Worm (Caenorhabditis elegans) whole organism, L1 larva: ENCODE measurements around the gene C36E8.6.

Experiments used
- C04F5.9 ChIP-seq: sonication (generic microtip); optimal IDR thresholded peaks from 2 replicates; lab custom pipeline; 2016; ENCODE audit warnings: missing genetic modification characterization, missing compliant biosample characterization
- C16A3.4 ChIP-seq: fragments of 150-350 bp; optimal IDR thresholded peaks from 2 replicates; lab custom pipeline; 2014; ENCODE audit warnings: missing biosample characterization, missing genetic modification characterization
- F16B12.6 ChIP-seq: fragments of 150-350 bp; optimal IDR thresholded peaks from 2 replicates; lab custom pipeline; 2014; ENCODE audit warnings: missing biosample characterization, missing genetic modification characterization
- Y116A8C.19 ChIP-seq: sonication (generic microtip); optimal IDR thresholded peaks from 2 replicates; lab custom pipeline; 2016; ENCODE audit warnings: missing compliant biosample characterization, missing genetic modification characterization, borderline replicate concordance
- alr-1 ChIP-seq: fragments of 200-800 bp; sonication (Bioruptor generic); optimal IDR thresholded peaks from 2 replicates; lab custom pipeline; 2018; ENCODE audit warnings: borderline replicate concordance, mild to moderate bottlenecking, missing genetic modification characterization, missing compliant biosample characterization
- aly-2 ChIP-seq: fragments of 150-350 bp; optimal IDR thresholded peaks from 2 replicates; lab custom pipeline; 2014; ENCODE audit warnings: missing biosample characterization, missing genetic modification characterization
- ama-1 ChIP-seq: fragments of 150-350 bp; optimal IDR thresholded peaks from 2 replicates; lab custom pipeline; 2014
- blmp-1 ChIP-seq: fragments of 150-350 bp; optimal IDR thresholded peaks from 2 replicates; lab custom pipeline; 2014; ENCODE audit warnings: missing biosample characterization, missing genetic modification characterization
- ceh-63 ChIP-seq: fragments of 200-800 bp; sonication (Bioruptor generic); optimal IDR thresholded peaks from 2 replicates; lab custom pipeline; 2018; ENCODE audit warnings: mild to moderate bottlenecking, missing genetic modification characterization, missing compliant biosample characterization
- ceh-8 ChIP-seq: fragments of 200-800 bp; sonication (Bioruptor generic); optimal IDR thresholded peaks from 2 replicates; lab custom pipeline; 2018; ENCODE audit warnings: mild to moderate bottlenecking, missing genetic modification characterization, moderate library complexity, missing compliant biosample characterization
- ceh-88 ChIP-seq: fragments of 200-800 bp; sonication (Bioruptor generic); IDR thresholded peaks from 2 replicates; pipeline ENCODE4 v1.3.6; 2022; ENCODE audit warnings: missing genetic modification characterization, missing compliant biosample characterization
- ces-1 ChIP-seq: fragments of 150-350 bp; optimal IDR thresholded peaks from 2 replicates; lab custom pipeline; 2014; ENCODE audit warnings: missing biosample characterization, missing genetic modification reagents, missing genetic modification characterization
- dpl-1 ChIP-seq, 3 experiments: fragments of 150-350 bp in 2 of 3; sonication (generic microtip) in 1 of 3; optimal IDR thresholded peaks; 2 replicates each; lab custom pipeline; 2014 to 2017; ENCODE audit warnings: missing biosample characterization in 3 of 3, missing genetic modification characterization in 3 of 3, missing genetic modification reagents in 3 of 3
- dsc-1 ChIP-seq: sonication (generic microtip); optimal IDR thresholded peaks from 2 replicates; lab custom pipeline; 2016; ENCODE audit warnings: mild to moderate bottlenecking, missing genetic modification characterization, missing compliant biosample characterization
- efl-1 ChIP-seq, 4 experiments: fragments of 150-350 bp; optimal IDR thresholded peaks in 3 of 4; peaks in 1 of 4; 1 replicate in 1 of 4; 2 replicates in 3 of 4; lab custom pipeline; 2014; ENCODE audit warnings: missing biosample characterization in 2 of 4, missing genetic modification characterization in 2 of 4, missing genetic modification reagents in 2 of 4
- egl-27 ChIP-seq, 2 experiments: fragments of 150-350 bp in 1 of 2; sonication (generic microtip); optimal IDR thresholded peaks; 3 replicates each; lab custom pipeline; 2017 to 2018; ENCODE audit warnings: missing biosample characterization in 2 of 2, missing genetic modification characterization in 2 of 2, missing genetic modification reagents in 2 of 2
- elt-3 ChIP-seq, 6 experiments: fragments of 150-350 bp in 1 of 6; sonication (generic microtip); optimal IDR thresholded peaks; 2 replicates each; lab custom pipeline; 2017 to 2018; ENCODE audit warnings: missing biosample characterization in 6 of 6, missing genetic modification characterization in 6 of 6, inconsistent platforms in 1 of 6
- ets-5 ChIP-seq: fragments of 200-800 bp; sonication (Bioruptor generic); IDR thresholded peaks from 2 replicates; pipeline ENCODE4 v1.3.6; 2022; ENCODE audit warnings: missing genetic modification characterization, missing compliant biosample characterization
- fkh-10 ChIP-seq: sonication (generic microtip); optimal IDR thresholded peaks from 2 replicates; lab custom pipeline; 2017; ENCODE audit warnings: missing biosample characterization, missing genetic modification reagents, missing genetic modification characterization
- fkh-8 ChIP-seq: sonication (generic microtip); optimal IDR thresholded peaks from 2 replicates; lab custom pipeline; 2016; ENCODE audit warnings: mild to moderate bottlenecking, missing genetic modification characterization, missing compliant biosample characterization
- hpl-2 ChIP-seq: fragments of 150-350 bp; optimal IDR thresholded peaks from 2 replicates; lab custom pipeline; 2014; ENCODE audit warnings: missing biosample characterization, missing genetic modification reagents, missing genetic modification characterization
- irx-1 ChIP-seq: sonication (generic microtip); optimal IDR thresholded peaks from 2 replicates; lab custom pipeline; 2016; ENCODE audit warnings: missing genetic modification characterization, missing compliant biosample characterization
- jun-1 ChIP-seq: fragments of 150-350 bp; optimal IDR thresholded peaks from 2 replicates; lab custom pipeline; 2014; ENCODE audit warnings: missing biosample characterization, missing genetic modification reagents, missing genetic modification characterization
- lin-13 ChIP-seq: fragments of 150-350 bp; optimal IDR thresholded peaks from 2 replicates; lab custom pipeline; 2014; ENCODE audit warnings: missing biosample characterization, missing genetic modification reagents, missing genetic modification characterization
- lin-15B ChIP-seq: fragments of 150-350 bp; sonication (generic microtip); optimal IDR thresholded peaks from 3 replicates; lab custom pipeline; 2014; ENCODE audit warnings: missing biosample characterization, missing genetic modification characterization
- lir-3 ChIP-seq: sonication (generic microtip); optimal IDR thresholded peaks from 2 replicates; lab custom pipeline; 2016; ENCODE audit warnings: mild to moderate bottlenecking, missing genetic modification characterization, moderate library complexity, missing compliant biosample characterization; ENCODE audit not compliant: poor library complexity
- lsy-2 ChIP-seq, 2 experiments: fragments of 150-350 bp; optimal IDR thresholded peaks; 2 replicates each; lab custom pipeline; 2014; ENCODE audit warnings: missing biosample characterization in 2 of 2, missing genetic modification characterization in 2 of 2
- nhr-19 ChIP-seq: fragments of 200-800 bp; sonication (Bioruptor generic); conservative IDR thresholded peaks from 2 replicates; pipeline ENCODE4 v1.3.6; 2022; ENCODE audit warnings: missing genetic modification characterization, missing compliant biosample characterization
- nhr-20 ChIP-seq: sonication (generic microtip); optimal IDR thresholded peaks from 2 replicates; lab custom pipeline; 2016; ENCODE audit warnings: mild to moderate bottlenecking, missing genetic modification characterization, missing compliant biosample characterization
- nhr-237 ChIP-seq: fragments of 150-350 bp; optimal IDR thresholded peaks from 2 replicates; lab custom pipeline; 2014; ENCODE audit warnings: missing biosample characterization, missing genetic modification characterization
- nhr-28 ChIP-seq: fragments of 150-350 bp; optimal IDR thresholded peaks from 2 replicates; lab custom pipeline; 2014; ENCODE audit warnings: missing biosample characterization, missing genetic modification characterization
- nhr-47 ChIP-seq: sonication (generic microtip); optimal IDR thresholded peaks from 2 replicates; lab custom pipeline; 2016; ENCODE audit warnings: mild to moderate bottlenecking, missing genetic modification characterization, moderate library complexity, missing compliant biosample characterization
- nhr-77 ChIP-seq: fragments of 150-350 bp; optimal IDR thresholded peaks from 2 replicates; lab custom pipeline; 2014; ENCODE audit warnings: missing biosample characterization, missing genetic modification characterization
- nhr-85 ChIP-seq: sonication (generic microtip); peaks from one replicate; lab custom pipeline; 2016; ENCODE audit warnings: missing genetic modification characterization, inconsistent platforms, missing compliant biosample characterization
- nhr-90 ChIP-seq: sonication (generic microtip); optimal IDR thresholded peaks from 2 replicates; lab custom pipeline; 2016; ENCODE audit warnings: mild to moderate bottlenecking, missing genetic modification characterization, missing compliant biosample characterization; ENCODE audit not compliant: poor library complexity
- pag-3 ChIP-seq: sonication (generic microtip); optimal IDR thresholded peaks from 2 replicates; lab custom pipeline; 2017; ENCODE audit warnings: missing genetic modification characterization, mild to moderate bottlenecking, missing compliant biosample characterization, antibody characterized with exemption, borderline replicate concordance; ENCODE audit not compliant: insufficient read depth
- pax-3 ChIP-seq: fragments of 200-800 bp; sonication (Bioruptor generic); optimal IDR thresholded peaks from 2 replicates; lab custom pipeline; 2018; ENCODE audit warnings: mild to moderate bottlenecking, missing genetic modification characterization, moderate library complexity, missing compliant biosample characterization
- rnt-1 ChIP-seq: sonication (generic microtip); optimal IDR thresholded peaks from 2 replicates; lab custom pipeline; 2016; ENCODE audit warnings: mild to moderate bottlenecking, missing genetic modification characterization, moderate library complexity, missing compliant biosample characterization
- skn-1 ChIP-seq: fragments of 150-350 bp; optimal IDR thresholded peaks from 2 replicates; lab custom pipeline; 2014; ENCODE audit warnings: missing biosample characterization, missing genetic modification characterization
- snpc-4 ChIP-seq: fragments of 150-350 bp; optimal IDR thresholded peaks from 2 replicates; lab custom pipeline; 2014; ENCODE audit warnings: missing biosample characterization, missing genetic modification characterization
- snu-23 ChIP-seq: sonication (generic microtip); optimal IDR thresholded peaks from 2 replicates; lab custom pipeline; 2016; ENCODE audit warnings: missing genetic modification characterization, missing compliant biosample characterization
- sox-4 ChIP-seq: sonication (generic microtip); optimal IDR thresholded peaks from 2 replicates; lab custom pipeline; 2016; ENCODE audit warnings: missing genetic modification characterization, missing compliant biosample characterization
- sptf-1 ChIP-seq: fragments of 150-350 bp; optimal IDR thresholded peaks from 2 replicates; lab custom pipeline; 2014; ENCODE audit warnings: missing biosample characterization, missing genetic modification characterization
- sup-37 ChIP-seq: fragments of 200-800 bp; sonication (Bioruptor generic); optimal IDR thresholded peaks from 2 replicates; lab custom pipeline; 2018; ENCODE audit warnings: mild to moderate bottlenecking, missing genetic modification characterization, missing compliant biosample characterization
- tbx-2 ChIP-seq: sonication (generic microtip); optimal IDR thresholded peaks from 2 replicates; lab custom pipeline; 2016; ENCODE audit warnings: missing genetic modification characterization, missing compliant biosample characterization
- unc-130 ChIP-seq: fragments of 150-350 bp; optimal IDR thresholded peaks from 2 replicates; lab custom pipeline; 2017; ENCODE audit warnings: missing biosample characterization, missing genetic modification characterization, inconsistent platforms
- vab-15 ChIP-seq: sonication (generic microtip); optimal IDR thresholded peaks from 2 replicates; lab custom pipeline; 2017; ENCODE audit warnings: missing genotype, mild to moderate bottlenecking, missing genetic modification characterization, missing compliant biosample characterization
- xbp-1 ChIP-seq: sonication (generic microtip); optimal IDR thresholded peaks from 2 replicates; lab custom pipeline; 2016; ENCODE audit warnings: missing genetic modification characterization, missing compliant biosample characterization
- zip-4 ChIP-seq: fragments of 200-800 bp; sonication (Bioruptor generic); optimal IDR thresholded peaks from 2 replicates; lab custom pipeline; 2018; ENCODE audit warnings: mild to moderate bottlenecking, missing genetic modification characterization, moderate library complexity, missing compliant biosample characterization
- ztf-11 ChIP-seq, 2 experiments: sonication (generic microtip); optimal IDR thresholded peaks; 2 replicates each; lab custom pipeline; 2016 to 2017; ENCODE audit warnings: missing genetic modification characterization in 2 of 2, missing biosample characterization in 1 of 2, missing compliant biosample characterization in 1 of 2

Gene C36E8.6

ce11 chrIII:3953235-3953634 is 34.6 kb upstream of the C36E8.6 start (continued):
- TF ChIP-seq nhr-85 (tag; lab: Kevin White, UChicago) = peak; percentile 94
- TF ChIP-seq pax-3 (tag; lab: Kevin White, UChicago) = peak; percentile 12
- TF ChIP-seq ceh-63 (GFP tag; lab: Kevin White, UChicago) = no peak
- peak; percentile 49 for TF ChIP-seq nhr-47 (tag; lab: Kevin White, UChicago)
- peak; percentile 4 for TF ChIP-seq irx-1 (tag; lab: Kevin White, UChicago)
- peak in 1 of 6 experiments; percentile 41 for TF ChIP-seq elt-3 (tag; optimal IDR thresholded peaks at IDR 0.05; lab: Kevin White, UChicago)
- TF ChIP-seq lsy-2 (tag; optimal IDR thresholded peaks at IDR 0.05; lab: Kevin White, UChicago) = peak; percentile 34 to 62
- TF ChIP-seq C04F5.9 (tag; lab: Kevin White, UChicago) = no peak
- peak; percentile 67 for TF ChIP-seq fkh-8 (tag; lab: Kevin White, UChicago)
- peak; percentile 65 for TF ChIP-seq blmp-1 (tag; lab: Kevin White, UChicago)
- peak; percentile 57 for TF ChIP-seq C16A3.4 (tag; lab: Kevin White, UChicago)
- TF ChIP-seq nhr-90 (tag; lab: Kevin White, UChicago) = peak; percentile 21
- peak; percentile 19 to 38 (median 31) for TF ChIP-seq dpl-1 (GFP tag; optimal IDR thresholded peaks at IDR 0.05; lab: Kevin White, UChicago)
- TF ChIP-seq snpc-4 (tag; lab: Kevin White, UChicago) = peak; percentile 18
- TF ChIP-seq nhr-77 (tag; lab: Kevin White, UChicago) = no peak
- peak in 1 of 2 experiments; percentile 54 for TF ChIP-seq ztf-11 (tag; optimal IDR thresholded peaks at IDR 0.05; lab: Kevin White, UChicago)
- peak; percentile 4 for TF ChIP-seq fkh-10
- TF ChIP-seq Y116A8C.19 (tag; lab: Kevin White, UChicago) = no peak
- TF ChIP-seq ces-1 (GFP tag; lab: Kevin White, UChicago) = no peak
- peak; percentile 38 for TF ChIP-seq dsc-1
- TF ChIP-seq sup-37 = peak; percentile 29
- TF ChIP-seq hpl-2 (GFP tag; lab: Kevin White, UChicago) = no peak
- peak; percentile 74 for TF ChIP-seq unc-130
- peak; percentile 40 to 69 for TF ChIP-seq efl-1 (optimal IDR thresholded peaks at IDR 0.05; lab: Kevin White, UChicago)
- peak in 1 of 2 experiments; percentile 94 for TF ChIP-seq efl-1 (GFP tag; optimal IDR thresholded peaks at IDR 0.05 in 1 of 2; lab: Kevin White, UChicago)
- peak; percentile 36 for TF ChIP-seq vab-15 (tag; lab: Kevin White, UChicago)
- TF ChIP-seq rnt-1 = peak; percentile 50
- peak; percentile 40 for TF ChIP-seq nhr-19 (GFP tag; lab: Robert Waterston, UW)

ce11 chrIII:3954220-3954619 is 33.6 kb upstream of the C36E8.6 start:
- TF ChIP-seq xbp-1 (tag; lab: Kevin White, UChicago) (peak; percentile 9), blmp-1 (tag; lab: Kevin White, UChicago) (peak; percentile 11), nhr-47 (tag; lab: Kevin White, UChicago) (peak; percentile 42), ceh-88 (no peak), lin-13 (GFP tag; lab: Kevin White, UChicago) (peak; percentile 19), lir-3 (tag; lab: Kevin White, UChicago) (peak; percentile 38), ets-5 (no peak), dsc-1 (peak; percentile 46), F16B12.6 (tag; lab: Kevin White, UChicago) (no peak), efl-1 (optimal IDR thresholded peaks at IDR 0.05; lab: Kevin White, UChicago) (peak in 1 of 2 experiments; percentile 30), efl-1 (GFP tag; optimal IDR thresholded peaks at IDR 0.05 in 1 of 2; lab: Kevin White, UChicago) (peak in 1 of 2 experiments; percentile 90), nhr-237 (no peak), ceh-8 (GFP tag; lab: Kevin White, UChicago) (peak; percentile 37), snpc-4 (tag; lab: Kevin White, UChicago) (no peak), jun-1 (tag; lab: Kevin White, UChicago) (no peak), aly-2 (tag; lab: Kevin White, UChicago) (no peak), nhr-28 (tag; lab: Kevin White, UChicago) (no peak), zip-4 (GFP tag; lab: Kevin White, UChicago) (no peak), sptf-1 (tag; lab: Kevin White, UChicago) (no peak), snu-23 (GFP tag; lab: Kevin White, UChicago) (peak; percentile 54), pag-3 (tag; lab: Kevin White, UChicago) (no peak), C04F5.9 (tag; lab: Kevin White, UChicago) (no peak), tbx-2 (tag; lab: Kevin White, UChicago) (peak; percentile 45), skn-1 (tag; lab: Kevin White, UChicago) (no peak), irx-1 (tag; lab: Kevin White, UChicago) (peak; percentile 25), ama-1 (lab: Kevin White, UChicago) (peak; percentile 59), egl-27 (tag; optimal IDR thresholded peaks at IDR 0.05; lab: Kevin White, UChicago) (no peak), nhr-20 (tag; lab: Kevin White, UChicago) (peak; percentile 62), lin-15B (no peak), fkh-10 (no peak), sox-4 (tag; lab: Kevin White, UChicago) (no peak), alr-1 (no peak)
